Fruit fly (Drosophila melanogaster): ENCODE results near the gene NdufV3.
A peak's percentile ranks its signal among the peaks of the same experiment; 100 is the strongest.

NdufV3 gene

dm6 chrX:11325175-11325768, 24.5 kb upstream of the NdufV3 start, which contains the start of gene Gapvd1:
TSS of gene Gapvd1 (plus strand) at chrX:11325385.
- TF ChIP-seq CG8632 (GFP tag; optimal IDR thresholded peaks at IDR 0.05) (no peak), OdsH (GFP tag; optimal IDR thresholded peaks at IDR 0.05) (peak; percentile 0), CG4318 (GFP tag; optimal IDR thresholded peaks at IDR 0.05) (no peak), pdm3 (GFP tag; optimal IDR thresholded peaks at IDR 0.05) (peak; percentile 6), Eip93F (GFP tag; optimal IDR thresholded peaks at IDR 0.05) (no peak), spab (GFP tag; optimal IDR thresholded peaks at IDR 0.05) (no peak), vri (GFP tag; optimal IDR thresholded peaks at IDR 0.05) (no peak), fd59A (GFP tag; optimal IDR thresholded peaks at IDR 0.05) (no peak), Sox14 (GFP tag; optimal IDR thresholded peaks at IDR 0.05) (peak; percentile 23), CG6854 (GFP tag; optimal IDR thresholded peaks at IDR 0.05) (no peak), CG1621 (tag; optimal IDR thresholded peaks at IDR 0.05) (peak; percentile 2), salr (GFP tag; optimal IDR thresholded peaks at IDR 0.05) (no peak), CG3919 (GFP tag; optimal IDR thresholded peaks at IDR 0.05) (no peak), CG8119 (GFP tag; IDR thresholded peaks at IDR 0.05) (no peak), Eip78C (GFP tag) (peak; percentile 60), fkh (GFP tag; optimal IDR thresholded peaks at IDR 0.05) (peak; percentile 57), CG16779 (tag; optimal IDR thresholded peaks at IDR 0.05) (no peak), CG11902 (GFP tag; optimal IDR thresholded peaks at IDR 0.05) (no peak), CG10669 (GFP tag; optimal IDR thresholded peaks at IDR 0.05) (no peak), Sox102F (GFP tag; optimal IDR thresholded peaks at IDR 0.05) (no peak), CG6276 (GFP tag; optimal IDR thresholded peaks at IDR 0.05) (no peak), Ets96B (tag; optimal IDR thresholded peaks at IDR 0.05) (no peak), esn (GFP tag; optimal IDR thresholded peaks at IDR 0.05) (peak; percentile 24), Smox (GFP tag; optimal IDR thresholded peaks at IDR 0.05) (no peak), CG11762 (GFP tag; optimal IDR thresholded peaks at IDR 0.05; ENCODE audit: insufficient read depth) (no peak), CG7368 (GFP tag; optimal IDR thresholded peaks at IDR 0.05) (no peak), CG15336 (GFP tag; IDR thresholded peaks at IDR 0.05) (no peak), Lpt (GFP tag; optimal IDR thresholded peaks at IDR 0.05) (no peak), CG9139 (GFP tag; optimal IDR thresholded peaks at IDR 0.05) (no peak), Hr38 (GFP tag; optimal IDR thresholded peaks at IDR 0.05) (no peak), Gug (GFP tag; IDR thresholded peaks at IDR 0.05) (no peak), dsx (GFP tag; optimal IDR thresholded peaks at IDR 0.05; ENCODE audit: poor library complexity, severe bottlenecking) (no peak), dac (GFP tag; optimal IDR thresholded peaks at IDR 0.05) (no peak), achi (GFP tag; optimal IDR thresholded peaks at IDR 0.05) (peak; percentile 4), acj6 (GFP tag; optimal IDR thresholded peaks at IDR 0.05) (no peak), CG6808 (GFP tag; optimal IDR thresholded peaks at IDR 0.05) (peak; percentile 17), Met (GFP tag; optimal IDR thresholded peaks at IDR 0.05) (peak; percentile 23), CG6792 (GFP tag; optimal IDR thresholded peaks at IDR 0.05) (no peak), Hr4 (GFP tag; optimal IDR thresholded peaks at IDR 0.05) (no peak), CG31627 (GFP tag; optimal IDR thresholded peaks at IDR 0.05) (no peak), svp (GFP tag) (peak; percentile 33), CG6163 (GFP tag; IDR thresholded peaks at IDR 0.05) (no peak), eg (GFP tag; IDR thresholded peaks at IDR 0.05) (no peak), Eip75B (GFP tag; optimal IDR thresholded peaks at IDR 0.05) (no peak), Ets21C (GFP tag; optimal IDR thresholded peaks at IDR 0.05) (no peak), Sox15 (GFP tag; optimal IDR thresholded peaks at IDR 0.05) (no peak), Hr39 (GFP tag; optimal IDR thresholded peaks at IDR 0.05) (no peak), CG11294 (GFP tag; IDR thresholded peaks at IDR 0.05) (no peak), net (GFP tag; optimal IDR thresholded peaks at IDR 0.05) (no peak), CG10631 (GFP tag; optimal IDR thresholded peaks at IDR 0.05) (no peak), CG34406 (GFP tag; optimal IDR thresholded peaks at IDR 0.05) (no peak), CG3032 (tag; optimal IDR thresholded peaks at IDR 0.05) (no peak), topi (GFP tag; optimal IDR thresholded peaks at IDR 0.05) (no peak)
